Worm (Caenorhabditis elegans): Measurements from ENCODE around the gene F45D3.3.

DNA sequence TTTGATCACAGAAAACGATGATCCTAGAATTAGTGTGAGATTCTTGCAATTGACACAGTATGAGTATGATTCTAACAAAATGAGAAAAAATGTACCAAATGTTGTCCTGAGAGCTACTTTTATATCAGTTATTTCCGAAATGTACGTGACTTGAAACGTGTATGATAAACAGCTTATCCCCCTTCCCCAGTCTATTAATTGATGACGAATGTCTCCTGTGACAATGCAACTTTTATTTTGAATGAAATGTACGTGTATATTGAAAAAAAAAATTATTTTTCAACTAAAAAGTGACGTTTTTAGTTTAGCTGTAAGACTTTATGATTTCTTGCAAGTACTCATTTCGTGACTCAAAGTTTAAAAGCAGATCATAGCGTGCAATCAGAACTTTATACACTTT is 20.1 kb upstream of the F45D3.3 start:
- TF ChIP-seq nhr-28 (tag; optimal IDR thresholded peaks at IDR 0.05) (no peak), tbx-2 (tag; optimal IDR thresholded peaks at IDR 0.05) (no peak), ztf-11 (tag; optimal IDR thresholded peaks at IDR 0.05) (no peak), zag-1 (tag; optimal IDR thresholded peaks at IDR 0.05) (no peak), pqm-1 (tag; optimal IDR thresholded peaks at IDR 0.05) (no peak), jun-1 (tag; optimal IDR thresholded peaks at IDR 0.05) (no peak), sea-2 (GFP tag; optimal IDR thresholded peaks at IDR 0.05) (no peak), ceh-9 (tag; optimal IDR thresholded peaks at IDR 0.05) (no peak), elt-1 (tag; optimal IDR thresholded peaks at IDR 0.05) (no peak), nhr-237 (tag; optimal IDR thresholded peaks at IDR 0.05) (no peak)

All from whole organism, L3 larva.